Fruit fly (Drosophila melanogaster): Measurements from ENCODE around the gene CG3176.
A peak's percentile ranks its signal among the peaks of the same experiment; 100 is the strongest.

The CG3176 gene

DNA sequence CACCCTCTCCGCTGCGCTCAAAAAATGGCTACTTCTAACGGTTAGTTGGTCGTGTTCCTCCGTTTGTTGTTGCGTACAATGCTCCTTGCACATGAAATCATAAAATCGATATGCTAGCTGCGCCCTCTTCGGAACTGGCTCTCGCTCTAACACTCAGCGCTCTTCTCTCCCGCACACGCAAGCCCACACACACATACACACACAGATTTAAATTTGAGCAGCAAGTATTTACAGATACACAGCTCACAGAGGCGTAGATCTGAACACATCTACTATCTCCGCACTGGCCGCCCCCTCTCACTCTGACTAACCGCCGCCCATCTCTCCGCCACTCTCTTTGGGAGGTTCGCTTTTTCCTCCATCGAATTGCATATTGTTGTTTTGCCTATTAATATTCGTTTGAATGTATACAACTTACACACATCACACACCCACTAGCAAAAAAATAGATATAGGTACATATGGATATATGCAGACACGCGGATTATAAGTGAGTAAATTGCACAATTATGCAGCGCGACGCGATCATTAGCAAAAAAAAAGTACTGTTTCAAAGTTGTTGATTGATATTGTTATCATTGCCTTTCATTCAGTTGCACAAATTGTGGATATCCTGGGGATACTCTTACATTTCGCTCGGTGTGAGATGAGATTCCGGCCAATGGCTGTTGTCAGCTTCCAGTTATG is 40.8 kb downstream of the CG3176 start (continued):
- TF ChIP-seq CG8388 (GFP tag; optimal IDR thresholded peaks at IDR 0.05), result peak; percentile 41
- TF ChIP-seq aop (GFP tag; IDR thresholded peaks at IDR 0.05), result peak; percentile 76; the same call in 1 of the 2 replicates
- TF ChIP-seq Chrac-16 (GFP tag; optimal IDR thresholded peaks at IDR 0.05), result peak; percentile 82
- no peak for TF ChIP-seq vnd (GFP tag; IDR thresholded peaks at IDR 0.05; ENCODE audit: partially characterized antibody)
- peak; percentile 68 for TF ChIP-seq Sox102F (GFP tag; optimal IDR thresholded peaks at IDR 0.05)
- peak; percentile 75 for TF ChIP-seq Aef1 (GFP tag; IDR thresholded peaks at IDR 0.05)
- TF ChIP-seq h (optimal IDR thresholded peaks at IDR 0.05), result no peak
- peak; percentile 46 for TF ChIP-seq nom (GFP tag; optimal IDR thresholded peaks at IDR 0.05)
- peak; percentile 81 for TF ChIP-seq Drgx (GFP tag; IDR thresholded peaks at IDR 0.05)
- TF ChIP-seq CG9609 (GFP tag; optimal IDR thresholded peaks at IDR 0.05), result peak; percentile 85
- TF ChIP-seq cad (GFP tag; optimal IDR thresholded peaks at IDR 0.05), result peak; percentile 53
- no peak for TF ChIP-seq wor (GFP tag; IDR thresholded peaks at IDR 0.05)
- no peak for TF ChIP-seq Hr78 (GFP tag; optimal IDR thresholded peaks at IDR 0.05)
- TF ChIP-seq CG17359 (tag; optimal IDR thresholded peaks at IDR 0.05), result peak; percentile 80
- peak; percentile 70 for TF ChIP-seq CG4730 (GFP tag; IDR thresholded peaks at IDR 0.05)
- no peak for TF ChIP-seq CG9797 (GFP tag; optimal IDR thresholded peaks at IDR 0.05)
- TF ChIP-seq Camta (GFP tag; optimal IDR thresholded peaks at IDR 0.05), result peak; percentile 64
- TF ChIP-seq Dp (GFP tag; optimal IDR thresholded peaks at IDR 0.05), result no peak
- TF ChIP-seq chn (GFP tag; optimal IDR thresholded peaks at IDR 0.05), result peak; percentile 82
- TF ChIP-seq CG16813 (GFP tag; IDR thresholded peaks at IDR 0.05; ENCODE audit: partially characterized antibody), result no peak
- peak; percentile 80 for TF ChIP-seq Dad (GFP tag; optimal IDR thresholded peaks at IDR 0.05)
- TF ChIP-seq ci (GFP tag; IDR thresholded peaks at IDR 0.05), result peak; percentile 95
- peak; percentile 87 for TF ChIP-seq CG30403 (GFP tag; optimal IDR thresholded peaks at IDR 0.05)
- no peak for TF ChIP-seq pan (optimal IDR thresholded peaks at IDR 0.05)
- TF ChIP-seq pan (GFP tag; optimal IDR thresholded peaks at IDR 0.05 in 1 of 2, IDR thresholded peaks at IDR 0.05 in 1 of 2), result peak in 1 of 2 experiments; percentile 89
- TF ChIP-seq Gsc (GFP tag; IDR thresholded peaks at IDR 0.05), result no peak
- no peak for TF ChIP-seq salm (tag; optimal IDR thresholded peaks at IDR 0.05)
- TF ChIP-seq gro (GFP tag; optimal IDR thresholded peaks at IDR 0.05), result peak; percentile 93
- TF ChIP-seq CG33213 (GFP tag; optimal IDR thresholded peaks at IDR 0.05), result peak; percentile 81
- TF ChIP-seq dpn (GFP tag; optimal IDR thresholded peaks at IDR 0.05), result peak; percentile 91 to 92
- TF ChIP-seq CG14860 (GFP tag; IDR thresholded peaks at IDR 0.05; ENCODE audit: partially characterized antibody), result no peak
- TF ChIP-seq CG17328 (GFP tag; IDR thresholded peaks at IDR 0.05), result peak; percentile 77
- TF ChIP-seq CG32772 (GFP tag; IDR thresholded peaks at IDR 0.05), result peak; percentile 71
- peak; percentile 98 for TF ChIP-seq Rfx (GFP tag; IDR thresholded peaks at IDR 0.05)
- TF ChIP-seq klu (GFP tag; IDR thresholded peaks at IDR 0.05), result peak; percentile 57; the same call in 1 of the 2 replicates
- no peak for TF ChIP-seq CG3726 (GFP tag; IDR thresholded peaks at IDR 0.05)
- peak; percentile 86 for TF ChIP-seq cg (GFP tag; optimal IDR thresholded peaks at IDR 0.05)
- TF ChIP-seq Atf6 (GFP tag; IDR thresholded peaks at IDR 0.05), result peak; percentile 84
- peak; percentile 71 for TF ChIP-seq CG12744 (GFP tag; optimal IDR thresholded peaks at IDR 0.05)
- peak in 1 of 2 experiments; percentile 22 for TF ChIP-seq Eip74EF (GFP tag; optimal IDR thresholded peaks at IDR 0.05)
- peak; percentile 81 for TF ChIP-seq Hand (GFP tag; optimal IDR thresholded peaks at IDR 0.05)
- TF ChIP-seq NC2β (GFP tag; optimal IDR thresholded peaks at IDR 0.05), result peak; percentile 84
- peak; percentile 8 for TF ChIP-seq CG6654 (GFP tag; optimal IDR thresholded peaks at IDR 0.05)
- peak; percentile 60 for TF ChIP-seq CG7372 (GFP tag; IDR thresholded peaks at IDR 0.05)
- peak; percentile 81 for TF ChIP-seq CG4328 (GFP tag; optimal IDR thresholded peaks at IDR 0.05)
- TF ChIP-seq C15 (GFP tag; IDR thresholded peaks at IDR 0.05), result peak; percentile 27; the same call in 1 of the 3 replicates
- TF ChIP-seq unpg (GFP tag; optimal IDR thresholded peaks at IDR 0.05), result peak; percentile 74
- TF ChIP-seq phol (tag; optimal IDR thresholded peaks at IDR 0.05), result peak; percentile 33
- TF ChIP-seq CG9727 (GFP tag; optimal IDR thresholded peaks at IDR 0.05), result peak; percentile 57
- TF ChIP-seq mirr (GFP tag; optimal IDR thresholded peaks at IDR 0.05), result peak; percentile 95

Data from whole organism, embryonic.